Worm (Caenorhabditis elegans) whole organism, young adult: ENCODE data around the gene Y51H4A.938.
"Not testable (repeated sequence)": the region's sequence is repeated elsewhere in the genome, so short reads cannot be mapped to it uniquely, and the experiment has no call there.

Source experiments
- C17E4.6 ChIP-seq: fragments of 200-800 bp; sonication (Bioruptor generic); IDR thresholded peaks from 2 replicates; pipeline ENCODE4 v1.3.6; 2022; ENCODE audit warnings: missing genetic modification reagents, missing genetic modification characterization, missing compliant biosample characterization
- F10E7.11 ChIP-seq: sonication (generic microtip); optimal IDR thresholded peaks from 2 replicates; lab custom pipeline; 2017; ENCODE audit warnings: mild to moderate bottlenecking, missing genetic modification characterization, moderate library complexity, missing compliant biosample characterization
- F33H1.4 ChIP-seq: fragments of 200-800 bp; sonication (Bioruptor generic); IDR thresholded peaks from 2 replicates; pipeline ENCODE4 v1.3.6; 2022; ENCODE audit warnings: missing genetic modification reagents, missing genetic modification characterization, missing compliant biosample characterization
- F52B5.7 ChIP-seq: sonication (generic microtip); optimal IDR thresholded peaks from 2 replicates; lab custom pipeline; 2016; ENCODE audit warnings: mild to moderate bottlenecking, missing genetic modification characterization, missing compliant biosample characterization
- T26A5.8 ChIP-seq: sonication (generic microtip); optimal IDR thresholded peaks from 2 replicates; lab custom pipeline; 2016; ENCODE audit warnings: missing genetic modification characterization, missing compliant biosample characterization
- Y53F4B.3 ChIP-seq: fragments of 200-800 bp; sonication (Bioruptor generic); IDR thresholded peaks from 2 replicates; pipeline ENCODE4 v1.3.6; 2022; ENCODE audit warnings: missing genetic modification reagents, missing genetic modification characterization, missing compliant biosample characterization
- Y95B8A.8 ChIP-seq: fragments of 200-800 bp; sonication (Bioruptor generic); IDR thresholded peaks from 2 replicates; pipeline ENCODE4 v1.3.6; 2022; ENCODE audit warnings: missing genetic modification reagents, missing genetic modification characterization, missing compliant biosample characterization
- ama-1 ChIP-seq, 3 experiments: fragments of 150-350 bp in 1 of 3; sonication (generic microtip) in 2 of 3; optimal IDR thresholded peaks; 2 replicates each; lab custom pipeline; 2014 to 2018; ENCODE audit warnings: missing biosample characterization in 2 of 3, missing genetic modification characterization in 2 of 3, missing genetic modification reagents in 2 of 3
- atf-7 ChIP-seq: sonication (generic microtip); optimal IDR thresholded peaks from 2 replicates; lab custom pipeline; 2017; ENCODE audit warnings: mild to moderate bottlenecking, missing genetic modification characterization, missing compliant biosample characterization
- athp-1 ChIP-seq: sonication (generic microtip); optimal IDR thresholded peaks from 2 replicates; lab custom pipeline; 2017; ENCODE audit warnings: mild to moderate bottlenecking, missing genetic modification characterization, missing compliant biosample characterization
- attf-6 ChIP-seq: fragments of 200-800 bp; sonication (Bioruptor generic); IDR thresholded peaks from 2 replicates; pipeline ENCODE4 v1.3.6; 2022; ENCODE audit warnings: missing genetic modification reagents, missing genetic modification characterization, missing compliant biosample characterization
- bed-1 ChIP-seq: fragments of 200-800 bp; sonication (Bioruptor generic); IDR thresholded peaks from 2 replicates; pipeline ENCODE4 v1.3.6; 2022; ENCODE audit warnings: missing genetic modification reagents, missing genetic modification characterization, missing compliant biosample characterization
- ceh-27 ChIP-seq: fragments of 200-800 bp; sonication (Bioruptor generic); optimal IDR thresholded peaks from 2 replicates; lab custom pipeline; 2018; ENCODE audit warnings: mild to moderate bottlenecking, missing genetic modification characterization, moderate library complexity, missing compliant biosample characterization
- die-1 ChIP-seq: sonication (generic microtip); optimal IDR thresholded peaks from 2 replicates; lab custom pipeline; 2016; ENCODE audit warnings: missing genotype, mild to moderate bottlenecking, missing genetic modification characterization, missing compliant biosample characterization
- dpff-1 ChIP-seq: sonication (generic microtip); optimal IDR thresholded peaks from 2 replicates; lab custom pipeline; 2017; ENCODE audit warnings: mild to moderate bottlenecking, missing genetic modification characterization, missing compliant biosample characterization
- dpl-1 ChIP-seq: fragments of 150-350 bp; optimal IDR thresholded peaks from 2 replicates; lab custom pipeline; 2014; ENCODE audit warnings: missing biosample characterization, missing genetic modification reagents, missing genetic modification characterization
- egl-18 ChIP-seq: fragments of 200-800 bp; sonication (Bioruptor generic); IDR thresholded peaks from 2 replicates; pipeline ENCODE4 v1.3.6; 2022; ENCODE audit warnings: missing genetic modification reagents, missing genetic modification characterization, missing compliant biosample characterization
- egrh-3 ChIP-seq: fragments of 200-800 bp; sonication (Bioruptor generic); IDR thresholded peaks from 2 replicates; pipeline ENCODE4 v1.3.6; 2022; ENCODE audit warnings: missing genetic modification reagents, missing genetic modification characterization, missing compliant biosample characterization
- ets-4 ChIP-seq: fragments of 200-800 bp; sonication (Bioruptor generic); optimal IDR thresholded peaks from 2 replicates; lab custom pipeline; 2018; ENCODE audit warnings: mild to moderate bottlenecking, missing genetic modification characterization, missing compliant biosample characterization
- hlh-12 ChIP-seq: sonication (generic microtip); optimal IDR thresholded peaks from 2 replicates; lab custom pipeline; 2016; ENCODE audit warnings: missing genetic modification characterization, missing compliant biosample characterization
- hlh-26 ChIP-seq: fragments of 200-800 bp; sonication (Bioruptor generic); conservative IDR thresholded peaks from 2 replicates; pipeline ENCODE4 v1.3.6; 2022; ENCODE audit warnings: missing genetic modification reagents, missing genetic modification characterization, missing compliant biosample characterization
- hmg-20 ChIP-seq: fragments of 200-800 bp; sonication (Bioruptor generic); IDR thresholded peaks from 2 replicates; pipeline ENCODE4 v1.3.6; 2022; ENCODE audit warnings: missing genetic modification reagents, missing genetic modification characterization, missing compliant biosample characterization
- hrde-1 ChIP-seq: sonication (generic microtip); optimal IDR thresholded peaks from 2 replicates; lab custom pipeline; 2016; ENCODE audit warnings: missing genetic modification characterization, mild to moderate bottlenecking, missing compliant biosample characterization, moderate library complexity, missing genotype, missing genetic modification reagents, borderline replicate concordance
- hsf-1 ChIP-seq: fragments of 200-800 bp; sonication (Bioruptor generic); IDR thresholded peaks from 2 replicates; pipeline ENCODE4 v1.3.6; 2022; ENCODE audit warnings: missing genetic modification reagents, missing genetic modification characterization, missing compliant biosample characterization
- lin-26 ChIP-seq: fragments of 200-800 bp; sonication (Bioruptor generic); IDR thresholded peaks from 2 replicates; pipeline ENCODE4 v1.3.6; 2022; ENCODE audit warnings: missing genetic modification reagents, missing genetic modification characterization, missing compliant biosample characterization
- madf-10 ChIP-seq: sonication (generic microtip); optimal IDR thresholded peaks from 2 replicates; lab custom pipeline; 2016; ENCODE audit warnings: mild to moderate bottlenecking, missing genetic modification characterization, missing compliant biosample characterization
- madf-8 ChIP-seq: fragments of 200-800 bp; sonication (Bioruptor generic); conservative IDR thresholded peaks from 2 replicates; pipeline ENCODE4 v1.3.6; 2022; ENCODE audit warnings: missing genetic modification reagents, missing genetic modification characterization, missing compliant biosample characterization
- nhr-80 ChIP-seq: sonication (generic microtip); optimal IDR thresholded peaks from 2 replicates; lab custom pipeline; 2016; ENCODE audit warnings: missing genetic modification characterization, missing compliant biosample characterization
- nhr-90 ChIP-seq: sonication (generic microtip); optimal IDR thresholded peaks from 2 replicates; lab custom pipeline; 2016; ENCODE audit warnings: missing genotype, mild to moderate bottlenecking, missing genetic modification characterization, missing compliant biosample characterization
- pbrm-1 ChIP-seq: fragments of 200-800 bp; sonication (Bioruptor generic); IDR thresholded peaks from 2 replicates; pipeline ENCODE4 v1.3.6; 2022; ENCODE audit warnings: missing genetic modification reagents, missing genetic modification characterization, missing compliant biosample characterization
- rcor-1 ChIP-seq: fragments of 200-800 bp; sonication (Bioruptor generic); IDR thresholded peaks from 2 replicates; pipeline ENCODE4 v1.3.6; 2022; ENCODE audit warnings: missing genetic modification reagents, missing genetic modification characterization, missing compliant biosample characterization
- rpc-1 ChIP-seq, 2 experiments: fragments of 150-350 bp in 1 of 2; sonication (generic microtip) in 1 of 2; optimal IDR thresholded peaks; 2 replicates each; lab custom pipeline; 2014 to 2018; ENCODE audit warnings: missing biosample characterization in 1 of 2, missing genetic modification characterization in 1 of 2, missing genetic modification reagents in 1 of 2, missing genotype in 1 of 2
- snpc-4 ChIP-seq, 5 experiments: fragments of 150-350 bp in 1 of 5; sonication (generic microtip) in 4 of 5; optimal IDR thresholded peaks; 2 replicates each; lab custom pipeline; 2014 to 2018; ENCODE audit warnings: missing genetic modification characterization in 5 of 5, missing biosample characterization in 3 of 5, antibody characterized with exemption in 2 of 5, mild to moderate bottlenecking in 2 of 5, missing compliant biosample characterization in 2 of 5, missing genotype in 2 of 5, moderate library complexity in 2 of 5, missing genetic modification reagents in 1 of 5
- unc-62 ChIP-seq: fragments of 150-350 bp; optimal IDR thresholded peaks from 2 replicates; lab custom pipeline; 2014; ENCODE audit warnings: missing biosample characterization, missing genetic modification reagents, missing genetic modification characterization
- zfh-2 ChIP-seq: fragments of 200-800 bp; sonication (Bioruptor generic); conservative IDR thresholded peaks from 2 replicates; pipeline ENCODE4 v1.3.6; 2022; ENCODE audit warnings: missing genetic modification reagents, missing genetic modification characterization, missing compliant biosample characterization
- ztf-22 ChIP-seq: fragments of 200-800 bp; sonication (Bioruptor generic); optimal IDR thresholded peaks from 2 replicates; lab custom pipeline; 2018; ENCODE audit warnings: mild to moderate bottlenecking, missing genetic modification characterization, moderate library complexity, missing compliant biosample characterization
- ztf-25 ChIP-seq: fragments of 200-800 bp; sonication (Bioruptor generic); IDR thresholded peaks from 2 replicates; pipeline ENCODE4 v1.3.6; 2022; ENCODE audit warnings: missing genetic modification reagents, missing genetic modification characterization, missing compliant biosample characterization
- ztf-26 ChIP-seq: sonication (generic microtip); optimal IDR thresholded peaks from 2 replicates; lab custom pipeline; 2017; ENCODE audit warnings: missing genetic modification characterization, missing compliant biosample characterization

Gene Y51H4A.938

ce11 chrIV:16503590-16504217, 22.7 kb downstream of the Y51H4A.938 start (continued):
- TF ChIP-seq rcor-1 (GFP tag; lab: Robert Waterston, UW) (peak; percentile 83), egl-18 (GFP tag; lab: Robert Waterston, UW) (no peak), zfh-2 (GFP tag; lab: Robert Waterston, UW) (no peak), pbrm-1 (GFP tag; lab: Robert Waterston, UW) (peak; percentile 83), ztf-26 (tag; lab: Kevin White, UChicago) (no peak), ets-4 (no peak), ztf-22 (peak; percentile 55)

- no peak for TF ChIP-seq snpc-4 (GFP tag; optimal IDR thresholded peaks at IDR 0.05; lab: Kevin White, UChicago)
- TF ChIP-seq snpc-4 (tag; optimal IDR thresholded peaks at IDR 0.05; lab: Kevin White, UChicago), result no peak
- TF ChIP-seq rpc-1 (optimal IDR thresholded peaks at IDR 0.05; lab: Kevin White, UChicago), result no peak
- TF ChIP-seq rpc-1 (tag; optimal IDR thresholded peaks at IDR 0.05; lab: Kevin White, UChicago), result no peak
- TF ChIP-seq ama-1 (optimal IDR thresholded peaks at IDR 0.05; lab: Kevin White, UChicago), result no peak
- TF ChIP-seq ama-1 (GFP tag; optimal IDR thresholded peaks at IDR 0.05; lab: Kevin White, UChicago), result no peak
- no peak for TF ChIP-seq unc-62 (GFP tag; lab: Kevin White, UChicago)
- no peak for TF ChIP-seq C17E4.6 (GFP tag; lab: Robert Waterston, UW)
- TF ChIP-seq Y95B8A.8 (GFP tag; lab: Robert Waterston, UW), result no peak
- no peak for TF ChIP-seq hlh-12 (tag; lab: Kevin White, UChicago)
- TF ChIP-seq nhr-80, result no peak
- no peak for TF ChIP-seq die-1
- TF ChIP-seq T26A5.8, result no peak
Measured at ce11 chrIV:16505632-16506203, 24.7 kb downstream of the Y51H4A.938 start, which contains the start of gene zip-7. zip-7 (minus strand) TSS chrIV:16505682.

- not testable (repeated sequence) for TF ChIP-seq egrh-3 (GFP tag; lab: Robert Waterston, UW); hmg-20; nhr-90 (tag; lab: Kevin White, UChicago)
Measured at ce11 chrIV:16507132-16507531, 26.1 kb downstream of the Y51H4A.938 start, which contains the start of gene Y51H4A.935. Y51H4A.935 (minus strand) TSS chrIV:16507232.

- TF ChIP-seq hlh-26 (GFP tag; lab: Robert Waterston, UW) (no peak), hsf-1 (GFP tag; lab: Robert Waterston, UW) (no peak), attf-6 (GFP tag; lab: Robert Waterston, UW) (0 out of 2 replicates have a peak, but pooled peaks have one; percentile 36), nhr-80 (peak; percentile 13), F10E7.11 (no peak), bed-1 (GFP tag; lab: Robert Waterston, UW) (no peak)
- TF ChIP-seq, all 124 proteins: peak for 2
Measured at ce11 chrIV:16525018-16525417, 44.0 kb downstream of the Y51H4A.938 start.

- no peak for TF ChIP-seq snpc-4 (GFP tag; optimal IDR thresholded peaks at IDR 0.05; lab: Kevin White, UChicago)
- peak in 1 of 4 experiments; percentile 26 for TF ChIP-seq snpc-4 (tag; optimal IDR thresholded peaks at IDR 0.05; lab: Kevin White, UChicago)
- no peak for TF ChIP-seq ceh-27 (GFP tag; lab: Kevin White, UChicago)
Measured at ce11 chrIV:16526038-16526437, 45.0 kb downstream of the Y51H4A.938 start, which contains the start of gene Y51H4A.5. Y51H4A.5 (minus strand) TSS chrIV:16526138.

- TF ChIP-seq madf-10 (tag; lab: Kevin White, UChicago), result no peak
- TF ChIP-seq F10E7.11, result no peak
- TF ChIP-seq F52B5.7 (tag; lab: Kevin White, UChicago), result no peak
- no peak for TF ChIP-seq madf-8 (GFP tag; lab: Robert Waterston, UW)
- TF ChIP-seq lin-26 (GFP tag; lab: Robert Waterston, UW), result no peak
- no peak for TF ChIP-seq atf-7 (tag; lab: Kevin White, UChicago)
- TF ChIP-seq F33H1.4 (GFP tag; lab: Robert Waterston, UW), result no peak
- TF ChIP-seq dpl-1 (GFP tag; lab: Kevin White, UChicago), result no peak
- no peak for TF ChIP-seq dpff-1
- TF ChIP-seq Y53F4B.3 (GFP tag; lab: Robert Waterston, UW), result no peak
- no peak for TF ChIP-seq hrde-1 (tag; lab: Kevin White, UChicago)
- TF ChIP-seq athp-1, result no peak
- no peak for TF ChIP-seq ztf-25 (GFP tag; lab: Robert Waterston, UW)
- TF ChIP-seq C17E4.6 (GFP tag; lab: Robert Waterston, UW), result no peak
Measured at ce11 chrIV:16528375-16528774, 47.4 kb downstream of the Y51H4A.938 start, which contains the start of gene Y51H4A.937. Y51H4A.937 (plus strand) TSS chrIV:16528675.
